Worm (Caenorhabditis elegans) whole organism, L4 larva: ENCODE data around the gene mlp-1.

Experiments used
- T26A8.4 ChIP-seq: fragments of 200-800 bp; sonication (Bioruptor generic); IDR thresholded peaks from 2 replicates; pipeline ENCODE4 v1.3.6; 2022; ENCODE audit warnings: missing genetic modification characterization, missing compliant biosample characterization
- ceh-20 ChIP-seq: fragments of 200-800 bp; sonication (Bioruptor generic); IDR thresholded peaks from 2 replicates; pipeline ENCODE4 v1.3.6; 2022; ENCODE audit warnings: missing genetic modification reagents, missing genetic modification characterization, missing compliant biosample characterization
- fkh-10 ChIP-seq: fragments of 150-350 bp; optimal IDR thresholded peaks from 2 replicates; lab custom pipeline; 2014; ENCODE audit warnings: missing biosample characterization, missing genetic modification reagents, missing genetic modification characterization
- lim-7 ChIP-seq: fragments of 200-800 bp; sonication (Bioruptor generic); IDR thresholded peaks from 2 replicates; pipeline ENCODE4 v1.3.6; 2022; ENCODE audit warnings: missing genetic modification characterization, missing compliant biosample characterization
- lsy-2 ChIP-seq, 2 experiments: fragments of 150-350 bp in 1 of 2; sonication (generic microtip) in 1 of 2; optimal IDR thresholded peaks; 2 replicates each; lab custom pipeline; 2014 to 2017; ENCODE audit warnings: missing biosample characterization in 2 of 2, missing genetic modification characterization in 2 of 2
- mdt-29 ChIP-seq: fragments of 200-800 bp; sonication (Bioruptor generic); IDR thresholded peaks from 2 replicates; pipeline ENCODE4 v1.3.6; 2022; ENCODE audit warnings: missing genetic modification reagents, missing genetic modification characterization, missing compliant biosample characterization
- mxl-2 ChIP-seq: fragments of 200-800 bp; sonication (Bioruptor generic); conservative IDR thresholded peaks from 2 replicates; pipeline ENCODE4 v1.3.6; 2022; ENCODE audit warnings: missing genetic modification reagents, missing genetic modification characterization, missing compliant biosample characterization
- mxl-3 ChIP-seq: fragments of 200-800 bp; sonication (Bioruptor generic); optimal IDR thresholded peaks from 2 replicates; lab custom pipeline; 2018; ENCODE audit warnings: mild to moderate bottlenecking, missing genetic modification characterization, missing compliant biosample characterization
- nhr-11 ChIP-seq: fragments of 150-350 bp; optimal IDR thresholded peaks from 2 replicates; lab custom pipeline; 2014; ENCODE audit warnings: missing biosample characterization, missing genetic modification characterization
- snpc-4 ChIP-seq: fragments of 150-350 bp; optimal IDR thresholded peaks from 2 replicates; lab custom pipeline; 2014; ENCODE audit warnings: missing biosample characterization, missing genetic modification characterization
- unc-62 ChIP-seq, 3 experiments: fragments of 150-350 bp in 1 of 3; sonication (generic microtip); optimal IDR thresholded peaks in 2 of 3; peaks in 1 of 3; 1 replicate in 1 of 3; 2 replicates in 2 of 3; lab custom pipeline; 2014 to 2017; ENCODE audit warnings: missing biosample characterization in 3 of 3, missing genetic modification characterization in 3 of 3, missing genetic modification reagents in 3 of 3, missing genotype in 1 of 3
- zfp-2 ChIP-seq: sonication (generic microtip); optimal IDR thresholded peaks from 2 replicates; lab custom pipeline; 2016; ENCODE audit warnings: mild to moderate bottlenecking, missing genetic modification characterization, missing compliant biosample characterization
- ztf-11 ChIP-seq: fragments of 150-350 bp; optimal IDR thresholded peaks from 2 replicates; lab custom pipeline; 2014; ENCODE audit warnings: missing biosample characterization, missing genetic modification characterization

- TF ChIP-seq nhr-11 (tag; lab: Kevin White, UChicago) = no peak
- TF ChIP-seq lim-7 (GFP tag; lab: Robert Waterston, UW) = no peak
- no peak for TF ChIP-seq lsy-2 (tag; optimal IDR thresholded peaks at IDR 0.05; lab: Kevin White, UChicago)
- TF ChIP-seq zfp-2 = no peak
- TF ChIP-seq ceh-20 (GFP tag; lab: Robert Waterston, UW) = no peak
- TF ChIP-seq mxl-2 (GFP tag; lab: Robert Waterston, UW) = no peak
- TF ChIP-seq ztf-11 = no peak
- TF ChIP-seq mdt-29 (GFP tag; lab: Robert Waterston, UW) = no peak
- no peak for TF ChIP-seq unc-62 (GFP tag; optimal IDR thresholded peaks at IDR 0.05 in 1 of 2; lab: Kevin White, UChicago)
- no peak for TF ChIP-seq unc-62 (tag; optimal IDR thresholded peaks at IDR 0.05; lab: Kevin White, UChicago)
- TF ChIP-seq mxl-3 = no peak
- no peak for TF ChIP-seq fkh-10 (GFP tag; lab: Kevin White, UChicago)
- TF ChIP-seq snpc-4 (tag; lab: Kevin White, UChicago) = no peak
- no peak for TF ChIP-seq T26A8.4 (GFP tag; lab: Robert Waterston, UW)
Observed at ce11 chrIII:5982753-5983390, 8.0 kb upstream of the mlp-1 start.
